Worm (Caenorhabditis elegans): Measurements from ENCODE around the gene srx-10.

- TF ChIP-seq T22C8.4 (GFP tag; IDR thresholded peaks at IDR 0.05) (peak; percentile 68), ref-1 (GFP tag; conservative IDR thresholded peaks at IDR 0.05) (no peak; the same call in 1 of the 2 replicates), klf-2 (GFP tag; conservative IDR thresholded peaks at IDR 0.05) (peak; percentile 82; the same call in 1 of the 2 replicates), ztf-29 (GFP tag; IDR thresholded peaks at IDR 0.05) (peak; percentile 68), cog-1 (tag; optimal IDR thresholded peaks at IDR 0.05) (peak; percentile 71)
Observed at ce11 chrV:13961927-13962419, 15.7 kb upstream of the srx-10 start, which contains the start of the genes algn-13 and R10D12.13.

Data from whole organism, midembryonic.